Fruit fly (Drosophila melanogaster): ENCODE measurements around the gene CG13050.
A peak's percentile ranks its signal among the peaks of the same experiment; 100 is the strongest.

Gene CG13050

DNA sequence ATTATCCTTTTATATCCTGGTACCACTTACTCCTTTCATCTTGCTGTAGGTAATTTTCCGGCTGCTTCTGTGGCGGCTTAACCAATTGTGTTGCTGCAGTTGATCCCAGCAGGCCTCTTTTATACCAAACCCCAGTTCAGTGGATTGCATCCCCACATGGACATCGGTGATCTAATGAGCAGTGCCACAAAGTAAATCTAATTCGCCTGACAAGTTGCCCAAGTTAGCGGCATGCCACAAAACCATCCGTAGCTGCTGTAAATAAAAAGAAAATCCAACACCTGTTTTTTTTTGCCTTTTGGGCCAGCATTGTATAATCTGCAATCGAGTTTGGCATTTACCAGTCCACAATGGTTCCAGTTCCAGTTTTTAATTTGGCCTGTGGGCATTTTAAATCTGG, at the start of gene CG13050:
TSS of gene CG13050 (minus strand) at position 101 of the 400 bp plus-strand sequence.
- TF ChIP-seq CG34367 (tag; optimal IDR thresholded peaks at IDR 0.05) (no peak), CG8301 (tag; optimal IDR thresholded peaks at IDR 0.05) (no peak), Pif1A (GFP tag; optimal IDR thresholded peaks at IDR 0.05) (no peak), D1 (tag; optimal IDR thresholded peaks at IDR 0.05) (no peak), CG4496 (GFP tag; IDR thresholded peaks at IDR 0.05) (no peak), Ets98B (GFP tag; IDR thresholded peaks at IDR 0.05) (no peak), EcR (GFP tag; optimal IDR thresholded peaks at IDR 0.05) (no peak), CG15710 (tag; optimal IDR thresholded peaks at IDR 0.05) (no peak), CG14655 (GFP tag; optimal IDR thresholded peaks at IDR 0.05) (no peak), CG12605 (GFP tag; IDR thresholded peaks at IDR 0.05) (no peak), CG9948 (tag; optimal IDR thresholded peaks at IDR 0.05) (no peak), fd96Ca (GFP tag; IDR thresholded peaks at IDR 0.05) (no peak), CG32121 (GFP tag; IDR thresholded peaks at IDR 0.05) (no peak), CG17806 (tag; optimal IDR thresholded peaks at IDR 0.05) (no peak)

DNA sequence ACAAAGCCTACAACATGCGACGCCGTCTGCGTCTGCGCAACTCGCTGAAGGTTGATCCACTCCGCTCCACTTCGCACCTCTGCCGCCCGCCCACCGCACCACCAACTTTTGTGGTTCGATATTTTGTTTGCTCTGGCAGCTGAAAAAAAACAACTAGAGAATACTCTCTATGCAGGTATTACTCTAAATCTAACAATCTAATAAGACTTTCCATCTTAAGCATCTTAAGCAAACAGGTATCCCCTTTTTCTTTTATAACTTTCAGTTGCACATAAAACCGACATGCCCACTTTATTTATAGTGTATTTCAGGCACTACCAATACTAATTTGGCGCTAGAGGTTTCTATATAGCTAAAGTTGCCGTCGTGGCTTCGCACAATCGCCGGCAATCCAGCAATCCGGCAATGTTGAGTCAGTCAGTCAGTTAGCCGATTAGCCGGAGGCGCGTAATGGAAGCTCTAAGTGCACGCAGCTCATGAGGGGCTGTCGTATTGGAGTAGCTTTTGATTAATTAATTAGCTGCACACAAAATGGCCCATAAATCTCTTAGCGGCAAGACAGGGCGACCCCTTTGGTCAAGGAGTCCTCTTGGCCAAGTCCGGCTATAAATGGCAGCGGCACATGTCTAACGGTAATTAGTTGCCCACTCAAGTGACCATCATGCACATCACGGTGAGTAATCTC, 49.3 kb upstream of the CG13050 start, which contains the start of gene CG13058:
TSS of gene CG13058 (plus strand) at position 635 of the 685 bp plus-strand sequence.
- TF ChIP-seq CG9948 (tag; optimal IDR thresholded peaks at IDR 0.05): peak; percentile 55
- peak; percentile 81 for TF ChIP-seq CG10348 (GFP tag; IDR thresholded peaks at IDR 0.05)
- TF ChIP-seq CG13204 (GFP tag; optimal IDR thresholded peaks at IDR 0.05): no peak
- TF ChIP-seq EcR (GFP tag; optimal IDR thresholded peaks at IDR 0.05): peak; percentile 1
- TF ChIP-seq CG32121 (GFP tag; IDR thresholded peaks at IDR 0.05): peak; percentile 63
- no peak for TF ChIP-seq gl (tag; optimal IDR thresholded peaks at IDR 0.05)
- TF ChIP-seq Snoo (tag; optimal IDR thresholded peaks at IDR 0.05): no peak
- TF ChIP-seq CG15710 (tag; optimal IDR thresholded peaks at IDR 0.05): peak; percentile 69
- no peak for TF ChIP-seq Pif1B (GFP tag; optimal IDR thresholded peaks at IDR 0.05)
- peak; percentile 68 for TF ChIP-seq CG14655 (GFP tag; optimal IDR thresholded peaks at IDR 0.05)
- TF ChIP-seq fd96Ca (GFP tag; IDR thresholded peaks at IDR 0.05): 0 out of 3 replicates have a peak, but pooled peaks have one; percentile 20
- peak; percentile 65 for TF ChIP-seq CG34367 (tag; optimal IDR thresholded peaks at IDR 0.05)
- TF ChIP-seq CG8301 (tag; optimal IDR thresholded peaks at IDR 0.05): peak; percentile 66
- TF ChIP-seq CG4496 (GFP tag; IDR thresholded peaks at IDR 0.05): peak; percentile 22; the same call in 1 of the 3 replicates
- peak; percentile 23 for TF ChIP-seq Ets98B (GFP tag; IDR thresholded peaks at IDR 0.05)
- TF ChIP-seq D1 (tag; optimal IDR thresholded peaks at IDR 0.05): no peak
- no peak for TF ChIP-seq rn (GFP tag; IDR thresholded peaks at IDR 0.05)
- TF ChIP-seq CG17806 (tag; optimal IDR thresholded peaks at IDR 0.05): peak; percentile 38
- no peak for TF ChIP-seq CG12605 (GFP tag; IDR thresholded peaks at IDR 0.05)
- peak; percentile 7 for TF ChIP-seq Pif1A (GFP tag; optimal IDR thresholded peaks at IDR 0.05)
- peak; percentile 70 for TF ChIP-seq CG8159 (tag; optimal IDR thresholded peaks at IDR 0.05)

DNA sequence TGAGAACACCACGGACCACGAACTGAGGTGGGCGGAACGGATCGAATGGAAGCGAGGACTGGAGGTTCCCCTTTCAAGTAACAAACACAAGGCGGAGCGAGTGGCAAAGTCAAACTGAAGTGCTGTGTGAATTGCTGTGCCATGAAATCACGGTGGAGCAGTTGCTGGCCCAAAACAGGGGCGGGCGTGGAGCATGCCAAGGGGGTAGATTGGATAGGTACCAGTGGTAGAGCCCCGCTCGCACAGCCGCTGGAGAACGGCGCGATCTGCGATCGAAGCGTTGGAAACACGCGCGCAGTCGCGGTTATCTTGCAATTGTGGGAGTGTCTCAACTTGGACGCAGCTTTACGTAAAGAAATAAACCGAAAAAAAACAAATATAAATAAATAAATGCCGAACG, 48.7 kb upstream of the CG13050 start, which contains the start of gene CG13038:
TSS of gene CG13038 (minus strand) at position 118 of the 400 bp plus-strand sequence.
- no peak for TF ChIP-seq CG15710 (tag; optimal IDR thresholded peaks at IDR 0.05)
- peak; percentile 59; the same call in 1 of the 3 replicates for TF ChIP-seq fd96Ca (GFP tag; IDR thresholded peaks at IDR 0.05)
- TF ChIP-seq CG4496 (GFP tag; IDR thresholded peaks at IDR 0.05): peak; percentile 63
- peak; percentile 66 for TF ChIP-seq Ets98B (GFP tag; IDR thresholded peaks at IDR 0.05)
- no peak for TF ChIP-seq Pif1A (GFP tag; optimal IDR thresholded peaks at IDR 0.05)
- TF ChIP-seq CG32121 (GFP tag; IDR thresholded peaks at IDR 0.05): no peak; the same call in 1 of the 2 replicates
- no peak for TF ChIP-seq D1 (tag; optimal IDR thresholded peaks at IDR 0.05)
- TF ChIP-seq gl (tag; optimal IDR thresholded peaks at IDR 0.05): no peak

DNA sequence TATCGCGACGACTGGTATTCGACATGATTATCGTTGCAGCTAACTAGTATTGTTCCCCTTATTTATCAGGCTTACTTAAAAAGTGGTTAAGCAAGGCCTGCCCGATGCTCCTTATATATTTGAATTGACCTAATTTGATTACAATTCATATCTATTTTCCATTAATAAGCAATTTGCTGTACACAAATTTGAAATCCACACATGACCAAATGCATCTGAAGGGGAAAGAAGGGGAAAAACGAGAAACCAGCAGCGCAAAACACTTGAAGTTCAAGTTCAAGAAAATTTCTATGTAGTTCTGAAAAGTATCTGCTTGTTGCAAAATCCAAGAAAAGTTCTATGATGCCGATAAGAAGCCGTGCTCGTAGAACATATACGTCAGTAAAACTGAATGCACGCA, 47.6 kb upstream of the CG13050 start, which contains the start of the genes CG13040 and CG13039:
TSS of gene CG13040 (minus strand) at position 101 of the 400 bp plus-strand sequence.
TSS of gene CG13039 (minus strand) at position 106 of the 400 bp plus-strand sequence.
- TF ChIP-seq gl (tag; optimal IDR thresholded peaks at IDR 0.05): no peak
- no peak for TF ChIP-seq CG32121 (GFP tag; IDR thresholded peaks at IDR 0.05)
- TF ChIP-seq Ets98B (GFP tag; IDR thresholded peaks at IDR 0.05): no peak

DNA sequence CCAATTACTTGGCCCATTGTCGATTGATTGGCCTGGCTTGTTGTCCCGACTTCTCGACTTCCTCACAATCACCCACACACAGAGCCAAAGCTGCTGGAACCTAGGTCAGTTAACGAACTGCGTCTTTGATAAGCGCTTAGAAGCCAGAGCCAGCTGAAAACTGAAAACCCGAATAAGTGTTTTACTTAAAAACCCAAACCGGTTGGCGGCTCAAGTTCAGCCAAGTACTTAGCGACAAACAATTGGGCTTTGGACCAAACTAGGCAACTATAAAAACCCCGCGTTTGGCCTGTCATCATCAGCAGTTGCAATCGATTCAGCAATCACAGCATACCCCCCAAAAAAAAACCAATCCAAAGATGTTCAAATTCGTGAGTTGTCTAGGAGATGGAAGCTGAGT, 44.3 kb upstream of the CG13050 start, which contains the start of gene CG13059:
TSS of gene CG13059 (plus strand) at position 301 of the 400 bp plus-strand sequence.
- TF ChIP-seq Snoo (tag; optimal IDR thresholded peaks at IDR 0.05): no peak
- no peak for TF ChIP-seq CG8159 (tag; optimal IDR thresholded peaks at IDR 0.05)
- no peak for TF ChIP-seq CG17806 (tag; optimal IDR thresholded peaks at IDR 0.05)
- no peak for TF ChIP-seq CG4496 (GFP tag; IDR thresholded peaks at IDR 0.05)
- TF ChIP-seq EcR (GFP tag; optimal IDR thresholded peaks at IDR 0.05): no peak
- no peak for TF ChIP-seq D1 (tag; optimal IDR thresholded peaks at IDR 0.05)
- TF ChIP-seq CG32121 (GFP tag; IDR thresholded peaks at IDR 0.05): no peak
- TF ChIP-seq CG34367 (tag; optimal IDR thresholded peaks at IDR 0.05): no peak
- TF ChIP-seq CG15710 (tag; optimal IDR thresholded peaks at IDR 0.05): no peak
- no peak for TF ChIP-seq CG10348 (GFP tag; IDR thresholded peaks at IDR 0.05)
- no peak for TF ChIP-seq rn (GFP tag; IDR thresholded peaks at IDR 0.05)
- TF ChIP-seq CG14655 (GFP tag; optimal IDR thresholded peaks at IDR 0.05): no peak
- TF ChIP-seq CG12605 (GFP tag; IDR thresholded peaks at IDR 0.05): no peak
- no peak for TF ChIP-seq CG9948 (tag; optimal IDR thresholded peaks at IDR 0.05)
- no peak for TF ChIP-seq Ets98B (GFP tag; IDR thresholded peaks at IDR 0.05)
- no peak for TF ChIP-seq CG13204 (GFP tag; optimal IDR thresholded peaks at IDR 0.05)

DNA sequence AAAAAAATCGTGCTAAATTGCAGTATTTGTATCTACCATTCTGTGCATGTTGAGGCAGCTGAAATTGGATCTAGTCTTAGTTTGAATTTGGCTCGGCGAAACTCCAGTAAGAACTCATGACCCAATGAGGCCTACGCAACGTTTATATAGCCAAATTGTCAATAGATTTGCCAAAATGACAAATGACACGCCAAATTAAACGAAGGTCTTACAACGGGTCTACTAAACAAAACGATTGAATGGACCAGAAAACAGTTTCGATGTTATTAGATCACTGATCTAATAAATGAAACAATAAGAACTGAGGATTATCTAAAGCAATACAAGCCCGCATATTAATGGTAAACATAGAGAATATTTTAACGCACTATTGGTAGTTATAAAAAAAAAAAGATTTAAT, 42.1 kb upstream of the CG13050 start, which contains the start of gene CG42718:
TSS of gene CG42718 (minus strand) at position 101 of the 400 bp plus-strand sequence.
- TF ChIP-seq Ets98B (GFP tag; IDR thresholded peaks at IDR 0.05): no peak
- no peak for TF ChIP-seq Pif1A (GFP tag; optimal IDR thresholded peaks at IDR 0.05)

Data from whole organism, pupa.